Fruit fly (Drosophila melanogaster): ENCODE measurements around the gene CG14402.

- TF ChIP-seq fru (GFP tag; optimal IDR thresholded peaks at IDR 0.05) (no peak), jim (GFP tag; optimal IDR thresholded peaks at IDR 0.05) (no peak), h (GFP tag; optimal IDR thresholded peaks at IDR 0.05) (no peak), GATAd (GFP tag; optimal IDR thresholded peaks at IDR 0.05) (no peak), Hr78 (GFP tag; optimal IDR thresholded peaks at IDR 0.05) (no peak), pan (optimal IDR thresholded peaks at IDR 0.05) (no peak), ey (GFP tag; optimal IDR thresholded peaks at IDR 0.05) (no peak), psq (GFP tag; optimal IDR thresholded peaks at IDR 0.05) (no peak), dl (GFP tag; optimal IDR thresholded peaks at IDR 0.05; ENCODE audit: insufficient read depth in 1 of 2, partially characterized antibody in 2 of 2) (no peak), woc (GFP tag; optimal IDR thresholded peaks at IDR 0.05) (no peak), Dif (GFP tag; optimal IDR thresholded peaks at IDR 0.05; ENCODE audit: partially characterized antibody) (no peak), CG9705 (GFP tag; optimal IDR thresholded peaks at IDR 0.05) (no peak), usp (GFP tag; optimal IDR thresholded peaks at IDR 0.05) (no peak)
These were observed 11.2 kb upstream of the CG14402 start, which contains the start of gene Spn38F for dm6 chr2L:20837885-20838284.

Measured in whole organism, wandering third instar larva.